Worm (Caenorhabditis elegans) whole organism, late embryonic: Measurements from ENCODE around the gene eel-1.

Experiments used
- Y22D7AL.16 ChIP-seq: sonication (generic microtip); optimal IDR thresholded peaks from 2 replicates; lab custom pipeline; 2016; ENCODE audit warnings: missing genetic modification characterization, missing compliant biosample characterization
- ahr-1 ChIP-seq: sonication (generic microtip); optimal IDR thresholded peaks from 2 replicates; lab custom pipeline; 2016; ENCODE audit warnings: missing genetic modification characterization, missing compliant biosample characterization
- elt-2 ChIP-seq: sonication (generic microtip); optimal IDR thresholded peaks from 2 replicates; lab custom pipeline; 2016; ENCODE audit warnings: missing genetic modification reagents, missing genetic modification characterization, missing compliant biosample characterization
- fax-1 ChIP-seq: sonication (generic microtip); optimal IDR thresholded peaks from 2 replicates; lab custom pipeline; 2016; ENCODE audit warnings: missing genotype, missing genetic modification characterization, missing compliant biosample characterization
- fkh-10 ChIP-seq: fragments of 150-350 bp; optimal IDR thresholded peaks from 2 replicates; lab custom pipeline; 2014; ENCODE audit warnings: missing biosample characterization, missing genetic modification reagents, missing genetic modification characterization
- hlh-13 ChIP-seq: fragments of 200-800 bp; sonication (Bioruptor generic); optimal IDR thresholded peaks from 2 replicates; lab custom pipeline; 2018; ENCODE audit warnings: mild to moderate bottlenecking, missing genetic modification characterization, missing compliant biosample characterization
- nhr-11 ChIP-seq: fragments of 150-350 bp; optimal IDR thresholded peaks from 2 replicates; lab custom pipeline; 2014; ENCODE audit warnings: missing biosample characterization, missing genetic modification characterization
- rnt-1 ChIP-seq: sonication (generic microtip); optimal IDR thresholded peaks from 2 replicates; lab custom pipeline; 2016; ENCODE audit warnings: missing genetic modification characterization, missing compliant biosample characterization
- syd-9 ChIP-seq: sonication (generic microtip); optimal IDR thresholded peaks from 2 replicates; lab custom pipeline; 2016; ENCODE audit warnings: mild to moderate bottlenecking, missing genetic modification characterization, moderate library complexity, missing compliant biosample characterization
- tbx-2 ChIP-seq: sonication (generic microtip); optimal IDR thresholded peaks from 2 replicates; lab custom pipeline; 2016; ENCODE audit warnings: missing genetic modification characterization, missing compliant biosample characterization
- tbx-7 ChIP-seq: sonication (generic microtip); optimal IDR thresholded peaks from 2 replicates; lab custom pipeline; 2016; ENCODE audit warnings: missing genotype, missing genetic modification characterization, missing compliant biosample characterization
- unc-3 ChIP-seq, 2 experiments: fragments of 200-800 bp in 1 of 2; sonication (Bioruptor generic) in 1 of 2; sonication (generic microtip) in 1 of 2; conservative IDR thresholded peaks in 1 of 2; optimal IDR thresholded peaks in 1 of 2; 2 replicates each; pipeline versions ENCODE4 v1.3.6 to Lab custom; 2016 to 2022; ENCODE audit warnings: missing compliant biosample characterization in 2 of 2, missing genetic modification characterization in 2 of 2, missing genetic modification reagents in 1 of 2

ce11 chrIV:3092978-3093377 lies 43.1 kb upstream of the eel-1 start:
- TF ChIP-seq fax-1 (tag; lab: Kevin White, UChicago), result no peak
- TF ChIP-seq tbx-2 (tag; lab: Kevin White, UChicago), result no peak
- TF ChIP-seq elt-2 (tag; lab: Kevin White, UChicago), result no peak
- no peak for TF ChIP-seq tbx-7
- TF ChIP-seq unc-3 (GFP tag; conservative IDR thresholded peaks at IDR 0.05; lab: Robert Waterston, UW), result no peak
- TF ChIP-seq unc-3 (tag; optimal IDR thresholded peaks at IDR 0.05; lab: Kevin White, UChicago), result no peak
- TF ChIP-seq hlh-13, result no peak
- no peak for TF ChIP-seq nhr-11 (tag; lab: Kevin White, UChicago)
- TF ChIP-seq rnt-1, result no peak
- no peak for TF ChIP-seq ahr-1 (tag; lab: Kevin White, UChicago)
- no peak for TF ChIP-seq fkh-10
- no peak for TF ChIP-seq syd-9 (tag; lab: Kevin White, UChicago)
- no peak for TF ChIP-seq Y22D7AL.16 (tag; lab: Kevin White, UChicago)
